Worm (Caenorhabditis elegans) whole organism, young adult: ENCODE measurements around the gene rme-1.

Experiments used
- F33H1.4 ChIP-seq: fragments of 200-800 bp; sonication (Bioruptor generic); IDR thresholded peaks from 2 replicates; pipeline ENCODE4 v1.3.6; 2022; ENCODE audit warnings: missing genetic modification reagents, missing genetic modification characterization, missing compliant biosample characterization
- F49E8.2 ChIP-seq: sonication (generic microtip); optimal IDR thresholded peaks from 3 replicates; lab custom pipeline; 2017; ENCODE audit warnings: missing genetic modification characterization, mild to moderate bottlenecking, missing compliant biosample characterization, antibody characterized with exemption, moderate library complexity; ENCODE audit not compliant: insufficient read depth
- F52B5.7 ChIP-seq: sonication (generic microtip); optimal IDR thresholded peaks from 2 replicates; lab custom pipeline; 2016; ENCODE audit warnings: mild to moderate bottlenecking, missing genetic modification characterization, missing compliant biosample characterization
- F57C9.4 ChIP-seq: sonication (generic microtip); optimal IDR thresholded peaks from 2 replicates; lab custom pipeline; 2017; ENCODE audit warnings: mild to moderate bottlenecking, missing genetic modification characterization, missing compliant biosample characterization
- Y53G8AR.9 ChIP-seq: fragments of 200-800 bp; sonication (Bioruptor generic); conservative IDR thresholded peaks from 2 replicates; pipeline ENCODE4 v1.3.6; 2022; ENCODE audit warnings: missing genetic modification reagents, missing genetic modification characterization, missing compliant biosample characterization
- ZK185.1 ChIP-seq: sonication (generic microtip); optimal IDR thresholded peaks from 2 replicates; lab custom pipeline; 2016; ENCODE audit warnings: mild to moderate bottlenecking, missing genetic modification characterization, missing compliant biosample characterization; ENCODE audit not compliant: poor library complexity, severe bottlenecking
- atf-7 ChIP-seq: sonication (generic microtip); optimal IDR thresholded peaks from 2 replicates; lab custom pipeline; 2017; ENCODE audit warnings: mild to moderate bottlenecking, missing genetic modification characterization, missing compliant biosample characterization
- bed-2 ChIP-seq: fragments of 200-800 bp; sonication (Bioruptor generic); IDR thresholded peaks from 2 replicates; pipeline ENCODE4 v1.3.6; 2022; ENCODE audit warnings: missing genetic modification reagents, missing genetic modification characterization, missing compliant biosample characterization
- cebp-1 ChIP-seq, 2 experiments: fragments of 200-800 bp in 1 of 2; sonication (Bioruptor generic) in 1 of 2; sonication (generic microtip) in 1 of 2; IDR thresholded peaks in 1 of 2; optimal IDR thresholded peaks in 1 of 2; 2 replicates each; pipeline versions ENCODE4 v1.3.6 to Lab custom; 2017 to 2022; ENCODE audit warnings: missing compliant biosample characterization in 2 of 2, missing genetic modification characterization in 2 of 2, mild to moderate bottlenecking in 1 of 2, missing genetic modification reagents in 1 of 2, moderate library complexity in 1 of 2
- ceh-58 ChIP-seq: fragments of 200-800 bp; sonication (Bioruptor generic); IDR thresholded peaks from 2 replicates; pipeline ENCODE4 v1.3.6; 2022; ENCODE audit warnings: missing genetic modification characterization, missing compliant biosample characterization
- dpff-1 ChIP-seq: sonication (generic microtip); optimal IDR thresholded peaks from 2 replicates; lab custom pipeline; 2017; ENCODE audit warnings: mild to moderate bottlenecking, missing genetic modification characterization, missing compliant biosample characterization
- efl-1 ChIP-seq: fragments of 150-350 bp; optimal IDR thresholded peaks from 2 replicates; lab custom pipeline; 2014; ENCODE audit warnings: missing biosample characterization, missing genetic modification reagents, missing genetic modification characterization
- egl-18 ChIP-seq: fragments of 200-800 bp; sonication (Bioruptor generic); IDR thresholded peaks from 2 replicates; pipeline ENCODE4 v1.3.6; 2022; ENCODE audit warnings: missing genetic modification reagents, missing genetic modification characterization, missing compliant biosample characterization
- ekl-4 ChIP-seq: fragments of 200-800 bp; sonication (Bioruptor generic); IDR thresholded peaks from 2 replicates; pipeline ENCODE4 v1.3.6; 2022; ENCODE audit warnings: missing genetic modification reagents, missing genetic modification characterization, missing compliant biosample characterization
- hlh-26 ChIP-seq: fragments of 200-800 bp; sonication (Bioruptor generic); conservative IDR thresholded peaks from 2 replicates; pipeline ENCODE4 v1.3.6; 2022; ENCODE audit warnings: missing genetic modification reagents, missing genetic modification characterization, missing compliant biosample characterization
- hmg-1.2 ChIP-seq: fragments of 200-800 bp; sonication (Bioruptor generic); IDR thresholded peaks from 2 replicates; pipeline ENCODE4 v1.3.6; 2022; ENCODE audit warnings: missing genetic modification reagents, missing genetic modification characterization, missing compliant biosample characterization
- hrde-1 ChIP-seq: sonication (generic microtip); optimal IDR thresholded peaks from 2 replicates; lab custom pipeline; 2016; ENCODE audit warnings: missing genetic modification characterization, mild to moderate bottlenecking, missing compliant biosample characterization, moderate library complexity, missing genotype, missing genetic modification reagents, borderline replicate concordance
- hsf-1 ChIP-seq: fragments of 200-800 bp; sonication (Bioruptor generic); IDR thresholded peaks from 2 replicates; pipeline ENCODE4 v1.3.6; 2022; ENCODE audit warnings: missing genetic modification reagents, missing genetic modification characterization, missing compliant biosample characterization
- let-607 ChIP-seq, 2 experiments: fragments of 200-800 bp in 1 of 2; sonication (Bioruptor generic) in 1 of 2; sonication (generic microtip) in 1 of 2; optimal IDR thresholded peaks; 2 replicates each; lab custom pipeline; 2016 to 2018; ENCODE audit warnings: mild to moderate bottlenecking in 2 of 2, missing compliant biosample characterization in 2 of 2, missing genetic modification characterization in 2 of 2, moderate library complexity in 2 of 2, missing genotype in 1 of 2
- madf-10 ChIP-seq: sonication (generic microtip); optimal IDR thresholded peaks from 2 replicates; lab custom pipeline; 2016; ENCODE audit warnings: mild to moderate bottlenecking, missing genetic modification characterization, missing compliant biosample characterization
- madf-8 ChIP-seq: fragments of 200-800 bp; sonication (Bioruptor generic); conservative IDR thresholded peaks from 2 replicates; pipeline ENCODE4 v1.3.6; 2022; ENCODE audit warnings: missing genetic modification reagents, missing genetic modification characterization, missing compliant biosample characterization
- mxl-1 ChIP-seq: sonication (generic microtip); optimal IDR thresholded peaks from 2 replicates; lab custom pipeline; 2016; ENCODE audit warnings: missing genetic modification characterization, missing compliant biosample characterization
- nfya-2 ChIP-seq: fragments of 200-800 bp; sonication (Bioruptor generic); IDR thresholded peaks from 2 replicates; pipeline ENCODE4 v1.3.6; 2022; ENCODE audit warnings: missing genetic modification reagents, missing genetic modification characterization, missing compliant biosample characterization
- nhr-120 ChIP-seq: fragments of 200-800 bp; sonication (Bioruptor generic); IDR thresholded peaks from 2 replicates; pipeline ENCODE4 v1.3.6; 2022; ENCODE audit warnings: missing genetic modification characterization, missing compliant biosample characterization
- nhr-179 ChIP-seq: sonication (generic microtip); optimal IDR thresholded peaks from 2 replicates; lab custom pipeline; 2016; ENCODE audit warnings: mild to moderate bottlenecking, missing genetic modification characterization, missing compliant biosample characterization
- nhr-80 ChIP-seq: sonication (generic microtip); optimal IDR thresholded peaks from 2 replicates; lab custom pipeline; 2016; ENCODE audit warnings: missing genetic modification characterization, missing compliant biosample characterization
- nhr-90 ChIP-seq: sonication (generic microtip); optimal IDR thresholded peaks from 2 replicates; lab custom pipeline; 2016; ENCODE audit warnings: missing genotype, mild to moderate bottlenecking, missing genetic modification characterization, missing compliant biosample characterization
- pha-4 ChIP-seq: fragments of 150-350 bp; sonication (generic microtip); optimal IDR thresholded peaks from 2 replicates; lab custom pipeline; 2014; ENCODE audit warnings: missing biosample characterization, missing genetic modification reagents, missing genetic modification characterization
- sdz-38 ChIP-seq: sonication (generic microtip); optimal IDR thresholded peaks from 2 replicates; lab custom pipeline; 2016; ENCODE audit warnings: missing genotype, missing genetic modification characterization, missing compliant biosample characterization
- tbx-9 ChIP-seq: sonication (generic microtip); optimal IDR thresholded peaks from 2 replicates; lab custom pipeline; 2016; ENCODE audit warnings: borderline replicate concordance, missing genetic modification characterization, inconsistent platforms, missing compliant biosample characterization
- unc-130 ChIP-seq: sonication (generic microtip); optimal IDR thresholded peaks from 2 replicates; lab custom pipeline; 2016; ENCODE audit warnings: missing genetic modification reagents, missing genetic modification characterization, missing compliant biosample characterization
- zfh-2 ChIP-seq: fragments of 200-800 bp; sonication (Bioruptor generic); conservative IDR thresholded peaks from 2 replicates; pipeline ENCODE4 v1.3.6; 2022; ENCODE audit warnings: missing genetic modification reagents, missing genetic modification characterization, missing compliant biosample characterization
- zim-3 ChIP-seq: sonication (generic microtip); optimal IDR thresholded peaks from 2 replicates; lab custom pipeline; 2017; ENCODE audit warnings: mild to moderate bottlenecking, missing genetic modification characterization, moderate library complexity, missing compliant biosample characterization
- ztf-28 ChIP-seq: fragments of 200-800 bp; sonication (Bioruptor generic); IDR thresholded peaks from 2 replicates; pipeline ENCODE4 v1.3.6; 2022; ENCODE audit warnings: missing genetic modification reagents, missing genetic modification characterization, missing compliant biosample characterization

Gene rme-1

ce11 chrV:6247397-6247796 lies 38.7 kb downstream of the rme-1 start (continued):
- TF ChIP-seq hmg-1.2 = peak; percentile 35; the same call in 1 of the 2 replicates
- TF ChIP-seq pha-4 = no peak
- TF ChIP-seq nhr-90 (tag; lab: Kevin White, UChicago) = no peak
- no peak for TF ChIP-seq nhr-179 (tag; lab: Kevin White, UChicago)
- TF ChIP-seq nfya-2 (GFP tag; lab: Robert Waterston, UW) = no peak
- TF ChIP-seq efl-1 (GFP tag; lab: Kevin White, UChicago) = no peak
- TF ChIP-seq let-607 (tag; optimal IDR thresholded peaks at IDR 0.05; lab: Kevin White, UChicago) = peak in 1 of 2 experiments; percentile 36
- TF ChIP-seq madf-8 (GFP tag; lab: Robert Waterston, UW) = no peak
- TF ChIP-seq atf-7 (tag; lab: Kevin White, UChicago) = peak; percentile 7
- TF ChIP-seq dpff-1 = no peak
- no peak for TF ChIP-seq ZK185.1 (tag; lab: Kevin White, UChicago)
- TF ChIP-seq unc-130 (GFP tag; lab: Kevin White, UChicago) = no peak
- TF ChIP-seq mxl-1 (tag; lab: Kevin White, UChicago) = no peak
- no peak for TF ChIP-seq zim-3 (tag; lab: Kevin White, UChicago)
- no peak for TF ChIP-seq ceh-58 (GFP tag; lab: Robert Waterston, UW)

- no peak for TF ChIP-seq ekl-4 (GFP tag; lab: Robert Waterston, UW)
- TF ChIP-seq ztf-28 (GFP tag; lab: Robert Waterston, UW) = 0 out of 2 replicates have a peak, but pooled peaks have one; percentile 32
Observed at ce11 chrV:6248714-6249113, 40.0 kb downstream of the rme-1 start.

- no peak for TF ChIP-seq nhr-120
- no peak for TF ChIP-seq zfh-2 (GFP tag; lab: Robert Waterston, UW)
- no peak for TF ChIP-seq F33H1.4 (GFP tag; lab: Robert Waterston, UW)
- TF ChIP-seq unc-130 (GFP tag; lab: Kevin White, UChicago) = no peak
- TF ChIP-seq egl-18 (GFP tag; lab: Robert Waterston, UW) = no peak
- no peak for TF ChIP-seq hlh-26
- no peak for TF ChIP-seq F52B5.7 (tag; lab: Kevin White, UChicago)
- no peak for TF ChIP-seq nhr-179 (tag; lab: Kevin White, UChicago)
- no peak for TF ChIP-seq tbx-9
- TF ChIP-seq Y53G8AR.9 (GFP tag; lab: Robert Waterston, UW) = no peak
- no peak for TF ChIP-seq hsf-1 (GFP tag; lab: Robert Waterston, UW)
- TF ChIP-seq sdz-38 (tag; lab: Kevin White, UChicago) = no peak
Observed at ce11 chrV:6249135-6249534, 40.5 kb downstream of the rme-1 start.

- peak; percentile 24 for TF ChIP-seq madf-10 (tag; lab: Kevin White, UChicago)
- TF ChIP-seq let-607 (tag; optimal IDR thresholded peaks at IDR 0.05; lab: Kevin White, UChicago) = peak in 1 of 2 experiments; percentile 54
- TF ChIP-seq F49E8.2 (tag; lab: Kevin White, UChicago) = no peak
- TF ChIP-seq nhr-80 = peak; percentile 88
- TF ChIP-seq F57C9.4 (tag; lab: Kevin White, UChicago) = no peak
- no peak for TF ChIP-seq cebp-1 (GFP tag; IDR thresholded peaks at IDR 0.05; lab: Robert Waterston, UW)
- no peak for TF ChIP-seq cebp-1 (tag; optimal IDR thresholded peaks at IDR 0.05; lab: Kevin White, UChicago)
- TF ChIP-seq bed-2 (GFP tag; lab: Robert Waterston, UW) = no peak
- no peak for TF ChIP-seq hrde-1 (tag; lab: Kevin White, UChicago)
Observed at ce11 chrV:6250959-6251598, 42.4 kb downstream of the rme-1 start.
